Worm (Caenorhabditis elegans) whole organism, young adult: ENCODE data around the gene sbp-1.

Experiments used
- F52B5.7 ChIP-seq: sonication (generic microtip); optimal IDR thresholded peaks from 2 replicates; lab custom pipeline; 2016; ENCODE audit warnings: mild to moderate bottlenecking, missing genetic modification characterization, missing compliant biosample characterization
- dox-1 ChIP-seq: fragments of 200-800 bp; sonication (Bioruptor generic); IDR thresholded peaks from 2 replicates; pipeline ENCODE4 v1.3.6; 2022; ENCODE audit warnings: missing genetic modification reagents, missing genetic modification characterization, missing compliant biosample characterization
- dpl-1 ChIP-seq: fragments of 150-350 bp; optimal IDR thresholded peaks from 2 replicates; lab custom pipeline; 2014; ENCODE audit warnings: missing biosample characterization, missing genetic modification reagents, missing genetic modification characterization
- ekl-4 ChIP-seq: fragments of 200-800 bp; sonication (Bioruptor generic); IDR thresholded peaks from 2 replicates; pipeline ENCODE4 v1.3.6; 2022; ENCODE audit warnings: missing genetic modification reagents, missing genetic modification characterization, missing compliant biosample characterization
- ets-4 ChIP-seq: fragments of 200-800 bp; sonication (Bioruptor generic); optimal IDR thresholded peaks from 2 replicates; lab custom pipeline; 2018; ENCODE audit warnings: mild to moderate bottlenecking, missing genetic modification characterization, missing compliant biosample characterization
- gei-17 ChIP-seq: fragments of 200-800 bp; sonication (Bioruptor generic); optimal IDR thresholded peaks from 2 replicates; lab custom pipeline; 2018; ENCODE audit warnings: mild to moderate bottlenecking, missing genetic modification characterization, missing compliant biosample characterization
- hlh-12 ChIP-seq: sonication (generic microtip); optimal IDR thresholded peaks from 2 replicates; lab custom pipeline; 2016; ENCODE audit warnings: missing genetic modification characterization, missing compliant biosample characterization
- nhr-179 ChIP-seq: sonication (generic microtip); optimal IDR thresholded peaks from 2 replicates; lab custom pipeline; 2016; ENCODE audit warnings: mild to moderate bottlenecking, missing genetic modification characterization, missing compliant biosample characterization
- unc-62 ChIP-seq: fragments of 150-350 bp; optimal IDR thresholded peaks from 2 replicates; lab custom pipeline; 2014; ENCODE audit warnings: missing biosample characterization, missing genetic modification reagents, missing genetic modification characterization
- ztf-25 ChIP-seq: fragments of 200-800 bp; sonication (Bioruptor generic); IDR thresholded peaks from 2 replicates; pipeline ENCODE4 v1.3.6; 2022; ENCODE audit warnings: missing genetic modification reagents, missing genetic modification characterization, missing compliant biosample characterization

ce11 chrIII:11490221-11490620 lies 47.9 kb upstream of the sbp-1 start:
- TF ChIP-seq F52B5.7 (tag; lab: Kevin White, UChicago) (no peak), dpl-1 (GFP tag; lab: Kevin White, UChicago) (no peak), unc-62 (GFP tag; lab: Kevin White, UChicago) (no peak), gei-17 (GFP tag; lab: Kevin White, UChicago) (no peak), hlh-12 (tag; lab: Kevin White, UChicago) (no peak), ekl-4 (GFP tag; lab: Robert Waterston, UW) (no peak), nhr-179 (tag; lab: Kevin White, UChicago) (no peak), ets-4 (GFP tag; lab: Kevin White, UChicago) (no peak), ztf-25 (GFP tag; lab: Robert Waterston, UW) (no peak), dox-1 (no peak)
